Fruit fly (Drosophila melanogaster): ENCODE results near the gene Itpr.

Gene Itpr

dm6 chr3R:5517002-5517875 is at the start of gene Itpr:
TSS of gene Itpr (plus strand) at chr3R:5517117.
- TF ChIP-seq lilli (GFP tag; optimal IDR thresholded peaks at IDR 0.05), result no peak
- no peak for TF ChIP-seq E2f1 (GFP tag; IDR thresholded peaks at IDR 0.05)
- no peak for TF ChIP-seq CG9609 (GFP tag; optimal IDR thresholded peaks at IDR 0.05)
- no peak for TF ChIP-seq tap (tag; optimal IDR thresholded peaks at IDR 0.05)
- peak; percentile 84 for TF ChIP-seq CG42726 (GFP tag; IDR thresholded peaks at IDR 0.05; ENCODE audit: partially characterized antibody)
- peak; percentile 41 for TF ChIP-seq MESR4 (GFP tag; optimal IDR thresholded peaks at IDR 0.05)
- TF ChIP-seq row (GFP tag; IDR thresholded peaks at IDR 0.05), result no peak; the same call in 2 of the 3 replicates
- TF ChIP-seq CG7786 (GFP tag; optimal IDR thresholded peaks at IDR 0.05), result no peak
- no peak for TF ChIP-seq salm (tag; optimal IDR thresholded peaks at IDR 0.05)
- TF ChIP-seq chif (GFP tag; optimal IDR thresholded peaks at IDR 0.05), result no peak
- no peak for TF ChIP-seq Dek (tag; optimal IDR thresholded peaks at IDR 0.05)
- no peak for TF ChIP-seq CG7271 (tag; optimal IDR thresholded peaks at IDR 0.05)
- no peak for TF ChIP-seq nom (GFP tag; optimal IDR thresholded peaks at IDR 0.05)
- no peak for TF ChIP-seq Oaz (GFP tag; IDR thresholded peaks at IDR 0.05)
- TF ChIP-seq crol (GFP tag; IDR thresholded peaks at IDR 0.05), result peak; percentile 93
- TF ChIP-seq gro (GFP tag; optimal IDR thresholded peaks at IDR 0.05), result no peak
- no peak for TF ChIP-seq CG10959 (GFP tag; IDR thresholded peaks at IDR 0.05)
- no peak for TF ChIP-seq CG3281 (GFP tag; optimal IDR thresholded peaks at IDR 0.05)
- TF ChIP-seq gcm2 (GFP tag; optimal IDR thresholded peaks at IDR 0.05), result no peak
- TF ChIP-seq CG13775 (GFP tag; optimal IDR thresholded peaks at IDR 0.05), result no peak
- no peak for TF ChIP-seq H15 (GFP tag; IDR thresholded peaks at IDR 0.05)
- TF ChIP-seq dysf (GFP tag; IDR thresholded peaks at IDR 0.05), result 0 out of 3 replicates have a peak, but pooled peaks have one; percentile 18
- TF ChIP-seq phol (tag; optimal IDR thresholded peaks at IDR 0.05), result no peak
- peak; percentile 70 for TF ChIP-seq Deaf1 (tag; optimal IDR thresholded peaks at IDR 0.05)
- TF ChIP-seq CG4328 (GFP tag; optimal IDR thresholded peaks at IDR 0.05), result no peak
- TF ChIP-seq Atf-2 (GFP tag; optimal IDR thresholded peaks at IDR 0.05), result no peak
- 0 out of 2 replicates have a peak, but pooled peaks have one; percentile 18 for TF ChIP-seq CG6272 (GFP tag; IDR thresholded peaks at IDR 0.05)
- no peak for TF ChIP-seq CG3847 (GFP tag; IDR thresholded peaks at IDR 0.05)
- no peak for TF ChIP-seq HLH4C (GFP tag; IDR thresholded peaks at IDR 0.05; ENCODE audit: partially characterized antibody)
- peak; percentile 68; the same call in 1 of the 2 replicates for TF ChIP-seq rib (GFP tag; IDR thresholded peaks at IDR 0.05)
- no peak for TF ChIP-seq ttk (GFP tag; IDR thresholded peaks at IDR 0.05)
- peak; percentile 68 for TF ChIP-seq grau (tag; optimal IDR thresholded peaks at IDR 0.05)
- no peak for TF ChIP-seq CG2129 (GFP tag; IDR thresholded peaks at IDR 0.05; ENCODE audit: partially characterized antibody)
- peak; percentile 32 for TF ChIP-seq BtbVII (GFP tag; optimal IDR thresholded peaks at IDR 0.05)
- TF ChIP-seq CG7745 (tag; optimal IDR thresholded peaks at IDR 0.05), result no peak
- no peak for TF ChIP-seq sim (GFP tag; IDR thresholded peaks at IDR 0.05)
- TF ChIP-seq lov (optimal IDR thresholded peaks at IDR 0.05), result no peak
- no peak for TF ChIP-seq lov (GFP tag; IDR thresholded peaks at IDR 0.05)
- TF ChIP-seq Ada2b (GFP tag; IDR thresholded peaks at IDR 0.05), result no peak
- no peak for TF ChIP-seq Hr3 (GFP tag; optimal IDR thresholded peaks at IDR 0.05)
- TF ChIP-seq crp (GFP tag; optimal IDR thresholded peaks at IDR 0.05), result no peak
- TF ChIP-seq Xrp1 (GFP tag; IDR thresholded peaks at IDR 0.05), result no peak
- no peak for TF ChIP-seq CG1603 (tag; optimal IDR thresholded peaks at IDR 0.05)
- no peak for TF ChIP-seq Kr (GFP tag; optimal IDR thresholded peaks at IDR 0.05)
- TF ChIP-seq Elba2 (GFP tag; optimal IDR thresholded peaks at IDR 0.05), result peak; percentile 75
- TF ChIP-seq CG4424 (GFP tag; optimal IDR thresholded peaks at IDR 0.05), result no peak
- TF ChIP-seq HmgZ (tag; optimal IDR thresholded peaks at IDR 0.05), result peak; percentile 28
- TF ChIP-seq CG8359 (GFP tag; optimal IDR thresholded peaks at IDR 0.05; ENCODE audit: borderline replicate concordance), result no peak
- TF ChIP-seq Sox102F (GFP tag; optimal IDR thresholded peaks at IDR 0.05), result no peak
- no peak for TF ChIP-seq Chrac-16 (GFP tag; optimal IDR thresholded peaks at IDR 0.05)
